Worm (Caenorhabditis elegans): ENCODE data around the gene srh-71.

srh-71 gene

ce11 chrII:3113289-3113688 lies 10.0 kb upstream of the srh-71 start:
- peak; percentile 22; the same call in 1 of the 2 replicates for TF ChIP-seq pha-4 (GFP tag; IDR thresholded peaks at IDR 0.05)
- TF ChIP-seq pha-4 (tag; optimal IDR thresholded peaks at IDR 0.05): no peak
- peak; percentile 88 for TF ChIP-seq set-16 (GFP tag; IDR thresholded peaks at IDR 0.05)
- TF ChIP-seq lir-3 (tag; optimal IDR thresholded peaks at IDR 0.05): no peak
- TF ChIP-seq lim-7 (GFP tag; IDR thresholded peaks at IDR 0.05): no peak
- peak; percentile 53 for TF ChIP-seq snpc-4 (tag; optimal IDR thresholded peaks at IDR 0.05)
- no peak for TF ChIP-seq mdt-29 (GFP tag; IDR thresholded peaks at IDR 0.05)
- TF ChIP-seq saeg-2 (GFP tag; IDR thresholded peaks at IDR 0.05): no peak
- no peak for TF ChIP-seq ztf-7 (tag; optimal IDR thresholded peaks at IDR 0.05)
- TF ChIP-seq lsy-2 (tag; optimal IDR thresholded peaks at IDR 0.05): no peak
- no peak for TF ChIP-seq mes-2 (tag; optimal IDR thresholded peaks at IDR 0.05; ENCODE audit: poor library complexity, severe bottlenecking)
- TF ChIP-seq ZK337.2 (GFP tag; IDR thresholded peaks at IDR 0.05): no peak
- no peak for TF ChIP-seq F37D6.2 (tag; optimal IDR thresholded peaks at IDR 0.05)
- TF ChIP-seq nhr-41 (GFP tag; IDR thresholded peaks at IDR 0.05): no peak
- TF ChIP-seq cey-2 (tag; optimal IDR thresholded peaks at IDR 0.05; ENCODE audit: borderline replicate concordance, insufficient read depth): no peak
- no peak for TF ChIP-seq ceh-82 (tag; optimal IDR thresholded peaks at IDR 0.05)
- no peak for TF ChIP-seq lin-1 (GFP tag; IDR thresholded peaks at IDR 0.05)

- TF ChIP-seq set-16 (GFP tag; IDR thresholded peaks at IDR 0.05) (no peak), hlh-30 (tag; optimal IDR thresholded peaks at IDR 0.05; ENCODE audit: insufficient read depth) (no peak), nhr-11 (tag; optimal IDR thresholded peaks at IDR 0.05) (no peak), lin-39 (tag; optimal IDR thresholded peaks at IDR 0.05) (no peak), hif-1 (tag; optimal IDR thresholded peaks at IDR 0.05) (no peak), ceh-20 (GFP tag; IDR thresholded peaks at IDR 0.05) (no peak), F26F4.8 (GFP tag; conservative IDR thresholded peaks at IDR 0.05) (no peak), hmg-1.1 (GFP tag; IDR thresholded peaks at IDR 0.05) (no peak), cey-2 (tag; optimal IDR thresholded peaks at IDR 0.05; ENCODE audit: borderline replicate concordance, insufficient read depth) (no peak), daf-19 (GFP tag; conservative IDR thresholded peaks at IDR 0.05) (no peak), saeg-2 (GFP tag; IDR thresholded peaks at IDR 0.05) (no peak), pqm-1 (tag; optimal IDR thresholded peaks at IDR 0.05) (no peak), mdl-1 (tag; optimal IDR thresholded peaks at IDR 0.05) (no peak), dve-1 (tag; optimal IDR thresholded peaks at IDR 0.05; ENCODE audit: insufficient read depth) (no peak), aha-1 (tag) (no peak), ztf-7 (tag; optimal IDR thresholded peaks at IDR 0.05) (no peak), mdt-29 (GFP tag; IDR thresholded peaks at IDR 0.05) (no peak), zfp-3 (GFP tag; conservative IDR thresholded peaks at IDR 0.05) (no peak), fos-1 (tag; optimal IDR thresholded peaks at IDR 0.05) (no peak), nhr-237 (tag; optimal IDR thresholded peaks at IDR 0.05) (no peak)
These were observed 9.4 kb upstream of the srh-71 start, which contains the start of gene clec-123 for ce11 chrII:3113934-3114333. Gene clec-123 (plus strand): TSS chrII:3114234.

ce11 chrII:3117471-3117870 lies 5.8 kb upstream of the srh-71 start, which contains the start of gene T10D4.7:
Gene T10D4.7 (plus strand): TSS chrII:3117771.
- TF ChIP-seq arid-1 (GFP tag; conservative IDR thresholded peaks at IDR 0.05) (no peak), saeg-2 (GFP tag; IDR thresholded peaks at IDR 0.05) (no peak), sdz-12 (GFP tag; optimal IDR thresholded peaks at IDR 0.05) (no peak), D1046.2 (GFP tag; IDR thresholded peaks at IDR 0.05) (no peak), hlh-30 (tag; optimal IDR thresholded peaks at IDR 0.05; ENCODE audit: insufficient read depth) (no peak), ztf-7 (tag; optimal IDR thresholded peaks at IDR 0.05) (no peak)

ce11 chrII:3118907-3119382 lies 4.4 kb upstream of the srh-71 start, which contains the start of gene T10D4.6:
Gene T10D4.6 (plus strand): TSS chrII:3119332.
- TF ChIP-seq nhr-6 (tag; optimal IDR thresholded peaks at IDR 0.05): peak; percentile 0
- no peak for TF ChIP-seq attf-4 (tag; optimal IDR thresholded peaks at IDR 0.05)
- no peak for TF ChIP-seq jun-1 (tag; optimal IDR thresholded peaks at IDR 0.05)
- TF ChIP-seq madf-9 (GFP tag; conservative IDR thresholded peaks at IDR 0.05): no peak
- peak; percentile 44; the same call in 1 of the 2 replicates for TF ChIP-seq hmg-1.1 (GFP tag; IDR thresholded peaks at IDR 0.05)
- peak; percentile 47 for TF ChIP-seq mes-2 (tag; optimal IDR thresholded peaks at IDR 0.05; ENCODE audit: poor library complexity, severe bottlenecking)
- TF ChIP-seq pqm-1 (tag; optimal IDR thresholded peaks at IDR 0.05): no peak
- peak; percentile 24 for TF ChIP-seq dpl-1 (GFP tag; optimal IDR thresholded peaks at IDR 0.05)
- no peak for TF ChIP-seq daf-16 (GFP tag; optimal IDR thresholded peaks at IDR 0.05)
- no peak for TF ChIP-seq daf-16 (tag; optimal IDR thresholded peaks at IDR 0.05)
- TF ChIP-seq nhr-11 (tag; optimal IDR thresholded peaks at IDR 0.05): no peak
- no peak for TF ChIP-seq gei-8 (GFP tag; optimal IDR thresholded peaks at IDR 0.05)
- TF ChIP-seq spr-3 (GFP tag; optimal IDR thresholded peaks at IDR 0.05): no peak
- TF ChIP-seq ceh-20 (GFP tag; IDR thresholded peaks at IDR 0.05): no peak
- TF ChIP-seq hlh-11 (tag; optimal IDR thresholded peaks at IDR 0.05): no peak
- no peak for TF ChIP-seq nhr-41 (GFP tag; IDR thresholded peaks at IDR 0.05)
- no peak for TF ChIP-seq skn-1 (tag; optimal IDR thresholded peaks at IDR 0.05)
